Fruit fly (Drosophila melanogaster): ENCODE measurements around the gene CG3386.

dm6 chr3L:666544-666943 is 15.7 kb downstream of the CG3386 start:
- TF ChIP-seq Hr96 (GFP tag; optimal IDR thresholded peaks at IDR 0.05) (no peak), Clk (GFP tag; optimal IDR thresholded peaks at IDR 0.05) (no peak), tj (GFP tag; optimal IDR thresholded peaks at IDR 0.05) (no peak), CG12768 (GFP tag; optimal IDR thresholded peaks at IDR 0.05) (no peak), bab1 (GFP tag; optimal IDR thresholded peaks at IDR 0.05) (no peak), CG33017 (tag; optimal IDR thresholded peaks at IDR 0.05) (no peak), cnc (optimal IDR thresholded peaks at IDR 0.05) (no peak), CG7045 (GFP tag; optimal IDR thresholded peaks at IDR 0.05) (no peak), CG5204 (GFP tag; optimal IDR thresholded peaks at IDR 0.05) (no peak)

Data from whole organism, adult.